Worm (Caenorhabditis elegans): Measurements from ENCODE around the gene cgef-1.

DNA sequence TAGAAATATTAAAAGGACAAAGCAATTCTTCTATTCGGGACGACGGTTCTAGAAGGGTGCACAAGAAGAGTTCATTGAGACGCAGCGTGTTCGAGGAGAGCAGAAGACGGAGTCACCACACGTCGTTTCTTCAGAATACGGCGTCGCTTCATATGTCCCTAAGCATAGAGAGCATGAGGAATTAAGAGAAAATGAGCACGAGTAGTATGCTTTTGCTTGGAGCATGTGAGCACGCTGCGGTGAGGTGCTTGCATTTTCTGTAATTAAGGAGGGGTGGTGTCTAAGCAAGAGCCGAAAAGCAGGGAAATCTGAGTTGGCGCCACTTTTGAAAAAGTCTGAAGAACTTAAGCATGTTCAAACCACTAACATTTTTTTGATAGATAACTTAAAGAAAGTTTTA, 35.5 kb downstream of the cgef-1 start, which contains the start of gene C14A11.5:
- no peak for TF ChIP-seq snpc-4 (tag; optimal IDR thresholded peaks at IDR 0.05)
- no peak for TF ChIP-seq ceh-82 (tag; optimal IDR thresholded peaks at IDR 0.05)
- TF ChIP-seq tbx-2 (tag; optimal IDR thresholded peaks at IDR 0.05), result no peak
- no peak for TF ChIP-seq nhr-237 (tag; optimal IDR thresholded peaks at IDR 0.05)
- TF ChIP-seq nhr-12 (tag; optimal IDR thresholded peaks at IDR 0.05), result no peak
- TF ChIP-seq nhr-43 (tag; optimal IDR thresholded peaks at IDR 0.05; ENCODE audit: poor library complexity, severe bottlenecking), result no peak
- TF ChIP-seq ceh-28 (tag; optimal IDR thresholded peaks at IDR 0.05), result no peak
- TF ChIP-seq nhr-76 (tag; optimal IDR thresholded peaks at IDR 0.05), result no peak
- no peak for TF ChIP-seq egl-27 (tag; optimal IDR thresholded peaks at IDR 0.05)
